Worm (Caenorhabditis elegans) whole organism, L4 larva: ENCODE data around the gene idpp-5.

ENCODE experiments used
- F26F4.8 ChIP-seq: fragments of 200-800 bp; sonication (Bioruptor generic); conservative IDR thresholded peaks from 2 replicates; pipeline ENCODE4 v1.3.6; 2022; ENCODE audit warnings: missing genetic modification characterization, missing compliant biosample characterization
- F44E2.7 ChIP-seq: fragments of 200-800 bp; sonication (Bioruptor generic); IDR thresholded peaks from 2 replicates; pipeline ENCODE4 v2.1.2; 2022; ENCODE audit warnings: missing genetic modification characterization, missing compliant biosample characterization
- F49E8.2 ChIP-seq: sonication (generic microtip); optimal IDR thresholded peaks from 2 replicates; lab custom pipeline; 2016; ENCODE audit warnings: missing compliant biosample characterization, mild to moderate bottlenecking, missing genetic modification characterization, borderline replicate concordance
- R02D3.7 ChIP-seq: fragments of 150-350 bp; sonication (generic microtip); optimal IDR thresholded peaks from 3 replicates; lab custom pipeline; 2014; ENCODE audit warnings: missing biosample characterization, missing genetic modification characterization
- Y105C5A.15 ChIP-seq: fragments of 200-800 bp; sonication (Bioruptor generic); IDR thresholded peaks from 2 replicates; pipeline ENCODE4 v1.3.6; 2022; ENCODE audit warnings: missing genetic modification characterization, missing compliant biosample characterization
- Y48G9A.11 ChIP-seq: fragments of 200-800 bp; sonication (Bioruptor generic); IDR thresholded peaks from 2 replicates; pipeline ENCODE4 v1.3.6; 2022; ENCODE audit warnings: missing genetic modification reagents, missing genetic modification characterization, missing compliant biosample characterization
- Y75B8A.6 ChIP-seq: fragments of 200-800 bp; sonication (Bioruptor generic); IDR thresholded peaks from 2 replicates; pipeline ENCODE4 v1.3.6; 2022; ENCODE audit warnings: missing genetic modification reagents, missing genetic modification characterization, missing compliant biosample characterization
- ZK546.5 ChIP-seq, 2 experiments: sonication (generic microtip); optimal IDR thresholded peaks; 2 replicates each; lab custom pipeline; 2017; ENCODE audit warnings: missing biosample characterization in 2 of 2, missing genetic modification characterization in 2 of 2
- aha-1 ChIP-seq: fragments of 150-350 bp; peaks from one replicate; lab custom pipeline; 2014; ENCODE audit warnings: missing biosample characterization, missing genetic modification characterization
- arid-1 ChIP-seq: fragments of 200-800 bp; sonication (Bioruptor generic); conservative IDR thresholded peaks from 2 replicates; pipeline ENCODE4 v1.3.6; 2022; ENCODE audit warnings: missing genetic modification reagents, missing genetic modification characterization, missing compliant biosample characterization
- attf-4 ChIP-seq: sonication (generic microtip); optimal IDR thresholded peaks from 3 replicates; lab custom pipeline; 2017; ENCODE audit warnings: missing biosample characterization, missing genetic modification characterization
- ceh-20 ChIP-seq: fragments of 200-800 bp; sonication (Bioruptor generic); IDR thresholded peaks from 2 replicates; pipeline ENCODE4 v1.3.6; 2022; ENCODE audit warnings: missing genetic modification reagents, missing genetic modification characterization, missing compliant biosample characterization
- ceh-32 ChIP-seq: sonication (generic microtip); optimal IDR thresholded peaks from 2 replicates; lab custom pipeline; 2016; ENCODE audit warnings: mild to moderate bottlenecking, missing genetic modification characterization, missing compliant biosample characterization; ENCODE audit not compliant: poor library complexity
- daf-16 ChIP-seq, 3 experiments: sonication (generic microtip); optimal IDR thresholded peaks; 2 replicates each; lab custom pipeline; 2016 to 2017; ENCODE audit warnings: missing genetic modification characterization in 3 of 3, missing genetic modification reagents in 3 of 3, mild to moderate bottlenecking in 2 of 3, missing compliant biosample characterization in 2 of 3, missing biosample characterization in 1 of 3, moderate library complexity in 1 of 3
- daf-8 ChIP-seq: fragments of 200-800 bp; sonication (Bioruptor generic); IDR thresholded peaks from 2 replicates; pipeline ENCODE4 v1.3.6; 2022; ENCODE audit warnings: missing genetic modification characterization, missing compliant biosample characterization
- dmd-6 ChIP-seq: fragments of 200-800 bp; sonication (Bioruptor generic); IDR thresholded peaks from 2 replicates; pipeline ENCODE4 v1.3.6; 2022; ENCODE audit warnings: missing genetic modification reagents, missing genetic modification characterization, missing compliant biosample characterization
- dmd-8 ChIP-seq: fragments of 200-800 bp; sonication (Bioruptor generic); IDR thresholded peaks from 2 replicates; pipeline ENCODE4 v1.3.6; 2022; ENCODE audit warnings: missing genetic modification characterization, missing compliant biosample characterization
- dpl-1 ChIP-seq: fragments of 150-350 bp; optimal IDR thresholded peaks from 2 replicates; lab custom pipeline; 2014; ENCODE audit warnings: missing biosample characterization, missing genetic modification reagents, missing genetic modification characterization
- fkh-10 ChIP-seq: fragments of 150-350 bp; optimal IDR thresholded peaks from 2 replicates; lab custom pipeline; 2014; ENCODE audit warnings: missing biosample characterization, missing genetic modification reagents, missing genetic modification characterization
- fos-1 ChIP-seq: fragments of 150-350 bp; optimal IDR thresholded peaks from 2 replicates; lab custom pipeline; 2014; ENCODE audit warnings: missing biosample characterization, missing genetic modification characterization
- hif-1 ChIP-seq, 2 experiments: sonication (generic microtip); optimal IDR thresholded peaks; 2 replicates each; lab custom pipeline; 2016 to 2017; ENCODE audit warnings: missing compliant biosample characterization in 2 of 2, missing genetic modification characterization in 2 of 2, missing genetic modification reagents in 2 of 2, missing genotype in 2 of 2, mild to moderate bottlenecking in 1 of 2
- hmg-1.1 ChIP-seq: fragments of 200-800 bp; sonication (Bioruptor generic); IDR thresholded peaks from 2 replicates; pipeline ENCODE4 v1.3.6; 2022; ENCODE audit warnings: missing genetic modification reagents, missing genetic modification characterization, missing compliant biosample characterization
- lin-13 ChIP-seq: fragments of 150-350 bp; optimal IDR thresholded peaks from 2 replicates; lab custom pipeline; 2014; ENCODE audit warnings: missing biosample characterization, missing genetic modification reagents, missing genetic modification characterization
- lin-15B ChIP-seq: fragments of 150-350 bp; sonication (generic microtip); optimal IDR thresholded peaks from 3 replicates; lab custom pipeline; 2014; ENCODE audit warnings: missing biosample characterization, missing genetic modification characterization
- lin-29 ChIP-seq: fragments of 200-800 bp; sonication (Bioruptor generic); IDR thresholded peaks from 2 replicates; pipeline ENCODE4 v1.3.6; 2022; ENCODE audit warnings: missing genetic modification reagents, missing genetic modification characterization, missing compliant biosample characterization
- madf-5 ChIP-seq, 2 experiments: fragments of 200-800 bp; sonication (Bioruptor generic); IDR thresholded peaks; 2 replicates each; pipeline ENCODE4 v1.3.6; 2022; ENCODE audit warnings: missing compliant biosample characterization in 2 of 2, missing genetic modification characterization in 2 of 2
- mep-1 ChIP-seq: fragments of 150-350 bp; sonication (generic microtip); optimal IDR thresholded peaks from 3 replicates; lab custom pipeline; 2014; ENCODE audit warnings: missing biosample characterization, missing genetic modification characterization
- mes-2 ChIP-seq: sonication (generic microtip); optimal IDR thresholded peaks from 2 replicates; lab custom pipeline; 2016; ENCODE audit warnings: missing genotype, mild to moderate bottlenecking, missing genetic modification characterization, missing compliant biosample characterization; ENCODE audit not compliant: poor library complexity, severe bottlenecking
- mxl-3 ChIP-seq: fragments of 200-800 bp; sonication (Bioruptor generic); optimal IDR thresholded peaks from 2 replicates; lab custom pipeline; 2018; ENCODE audit warnings: mild to moderate bottlenecking, missing genetic modification characterization, missing compliant biosample characterization
- nhr-111 ChIP-seq: fragments of 200-800 bp; sonication (Bioruptor generic); optimal IDR thresholded peaks from 2 replicates; lab custom pipeline; 2018; ENCODE audit warnings: mild to moderate bottlenecking, missing genetic modification characterization, missing compliant biosample characterization
- nhr-237 ChIP-seq: sonication (generic microtip); optimal IDR thresholded peaks from 2 replicates; lab custom pipeline; 2017; ENCODE audit warnings: missing biosample characterization, missing genetic modification characterization
- nhr-25 ChIP-seq: sonication (generic microtip); optimal IDR thresholded peaks from 2 replicates; lab custom pipeline; 2017; ENCODE audit warnings: missing genetic modification characterization, mild to moderate bottlenecking, missing compliant biosample characterization, antibody characterized with exemption, moderate library complexity, borderline replicate concordance; ENCODE audit not compliant: insufficient read depth
- nhr-42 ChIP-seq: fragments of 200-800 bp; sonication (Bioruptor generic); IDR thresholded peaks from 2 replicates; pipeline ENCODE4 v1.3.6; 2022; ENCODE audit warnings: missing genetic modification characterization, missing compliant biosample characterization
- nhr-48 ChIP-seq: sonication (generic microtip); optimal IDR thresholded peaks from 2 replicates; lab custom pipeline; 2016; ENCODE audit warnings: mild to moderate bottlenecking, missing genetic modification characterization, missing compliant biosample characterization
- nhr-6 ChIP-seq: fragments of 150-350 bp; optimal IDR thresholded peaks from 2 replicates; lab custom pipeline; 2014; ENCODE audit warnings: missing biosample characterization, missing genetic modification characterization
- nhr-76 ChIP-seq: fragments of 150-350 bp; optimal IDR thresholded peaks from 2 replicates; lab custom pipeline; 2014; ENCODE audit warnings: missing biosample characterization, missing genetic modification characterization
- nhr-77 ChIP-seq: fragments of 150-350 bp; optimal IDR thresholded peaks from 2 replicates; lab custom pipeline; 2014; ENCODE audit warnings: missing biosample characterization, missing genetic modification characterization
- php-3 ChIP-seq: fragments of 200-800 bp; sonication (Bioruptor generic); IDR thresholded peaks from 2 replicates; pipeline ENCODE4 v1.3.6; 2022; ENCODE audit warnings: missing genetic modification reagents, missing genetic modification characterization, missing compliant biosample characterization
- rbr-2 ChIP-seq: sonication (generic microtip); optimal IDR thresholded peaks from 2 replicates; lab custom pipeline; 2016; ENCODE audit warnings: missing genotype, missing genetic modification characterization, missing compliant biosample characterization
- saeg-2 ChIP-seq: fragments of 200-800 bp; sonication (Bioruptor generic); IDR thresholded peaks from 2 replicates; pipeline ENCODE4 v1.3.6; 2022; ENCODE audit warnings: missing genetic modification reagents, missing genetic modification characterization, missing compliant biosample characterization
- set-16 ChIP-seq: fragments of 200-800 bp; sonication (Bioruptor generic); IDR thresholded peaks from 2 replicates; pipeline ENCODE4 v1.3.6; 2022; ENCODE audit warnings: missing genetic modification reagents, missing genetic modification characterization, missing compliant biosample characterization
- skn-1 ChIP-seq: fragments of 150-350 bp; optimal IDR thresholded peaks from 2 replicates; lab custom pipeline; 2014; ENCODE audit warnings: missing biosample characterization, missing genetic modification characterization
- snpc-4 ChIP-seq: fragments of 150-350 bp; optimal IDR thresholded peaks from 2 replicates; lab custom pipeline; 2014; ENCODE audit warnings: missing biosample characterization, missing genetic modification characterization
- spr-3 ChIP-seq: fragments of 200-800 bp; sonication (Bioruptor generic); optimal IDR thresholded peaks from 2 replicates; lab custom pipeline; 2018; ENCODE audit warnings: mild to moderate bottlenecking, missing genetic modification characterization, missing compliant biosample characterization
- unc-39 ChIP-seq: sonication (generic microtip); optimal IDR thresholded peaks from 2 replicates; lab custom pipeline; 2017; ENCODE audit warnings: missing biosample characterization, missing genetic modification characterization
- unc-62 ChIP-seq, 3 experiments: fragments of 150-350 bp in 1 of 3; sonication (generic microtip); optimal IDR thresholded peaks in 2 of 3; peaks in 1 of 3; 1 replicate in 1 of 3; 2 replicates in 2 of 3; lab custom pipeline; 2014 to 2017; ENCODE audit warnings: missing biosample characterization in 3 of 3, missing genetic modification characterization in 3 of 3, missing genetic modification reagents in 3 of 3, missing genotype in 1 of 3
- zfp-3 ChIP-seq: fragments of 200-800 bp; sonication (Bioruptor generic); conservative IDR thresholded peaks from 2 replicates; pipeline ENCODE4 v1.3.6; 2022; ENCODE audit warnings: missing genetic modification reagents, missing genetic modification characterization, missing compliant biosample characterization
- zip-11 ChIP-seq: fragments of 200-800 bp; sonication (Bioruptor generic); IDR thresholded peaks from 2 replicates; pipeline ENCODE4 v1.3.6; 2022; ENCODE audit warnings: missing genetic modification characterization, missing compliant biosample characterization
- zip-2 ChIP-seq: fragments of 150-350 bp; optimal IDR thresholded peaks from 2 replicates; lab custom pipeline; 2014; ENCODE audit warnings: missing biosample characterization, missing genetic modification characterization
- ztf-11 ChIP-seq: fragments of 150-350 bp; optimal IDR thresholded peaks from 2 replicates; lab custom pipeline; 2014; ENCODE audit warnings: missing biosample characterization, missing genetic modification characterization

idpp-5 gene

ce11 chrX:3803314-3803713 lies 10.7 kb upstream of the idpp-5 start, which contains the start of gene F35A5.8 (continued):
- no peak for TF ChIP-seq ceh-20
- TF ChIP-seq dpl-1 (GFP tag; lab: Kevin White, UChicago), result peak; percentile 69
- TF ChIP-seq fos-1, result no peak
- TF ChIP-seq lin-13 (GFP tag; lab: Kevin White, UChicago), result peak; percentile 72
- TF ChIP-seq F44E2.7 (GFP tag; lab: Robert Waterston, UW), result no peak
- TF ChIP-seq lin-15B (tag; lab: Kevin White, UChicago), result no peak
- TF ChIP-seq ztf-11 (tag; lab: Kevin White, UChicago), result no peak
- no peak for TF ChIP-seq nhr-111 (GFP tag; lab: Kevin White, UChicago)
- peak; percentile 34 for TF ChIP-seq nhr-48 (tag; lab: Kevin White, UChicago)
- TF ChIP-seq nhr-6, result peak; percentile 4
- TF ChIP-seq zip-2 (tag; lab: Kevin White, UChicago), result no peak
- no peak for TF ChIP-seq Y48G9A.11
- no peak for TF ChIP-seq Y105C5A.15
- TF ChIP-seq unc-62 (GFP tag; optimal IDR thresholded peaks at IDR 0.05 in 1 of 2; lab: Kevin White, UChicago), result peak in 1 of 2 experiments; percentile 95
- TF ChIP-seq unc-62 (tag; optimal IDR thresholded peaks at IDR 0.05; lab: Kevin White, UChicago), result no peak
- TF ChIP-seq unc-39, result no peak
- TF ChIP-seq aha-1 (tag; lab: Kevin White, UChicago), result peak; percentile 96
- peak; percentile 90 for TF ChIP-seq mes-2 (tag; lab: Kevin White, UChicago)
- no peak for TF ChIP-seq Y75B8A.6 (GFP tag; lab: Robert Waterston, UW)
- no peak for TF ChIP-seq skn-1 (tag; lab: Kevin White, UChicago)
- no peak for TF ChIP-seq madf-5 (GFP tag; IDR thresholded peaks at IDR 0.05; lab: Robert Waterston, UW)
- no peak for TF ChIP-seq daf-8 (GFP tag; lab: Robert Waterston, UW)
- peak; percentile 25 for TF ChIP-seq mxl-3 (GFP tag; lab: Kevin White, UChicago)
- no peak for TF ChIP-seq F26F4.8 (GFP tag; lab: Robert Waterston, UW)
- no peak for TF ChIP-seq ZK546.5 (tag; optimal IDR thresholded peaks at IDR 0.05; lab: Kevin White, UChicago)
- peak in 1 of 2 experiments; percentile 19 for TF ChIP-seq hif-1 (tag; optimal IDR thresholded peaks at IDR 0.05; lab: Kevin White, UChicago)
- TF ChIP-seq nhr-237 (tag; lab: Kevin White, UChicago), result no peak
- TF ChIP-seq ceh-32 (tag; lab: Kevin White, UChicago), result no peak
- no peak for TF ChIP-seq F49E8.2
- no peak for TF ChIP-seq R02D3.7 (tag; lab: Kevin White, UChicago)
- TF ChIP-seq attf-4, result no peak
- TF ChIP-seq dmd-6 (GFP tag; lab: Robert Waterston, UW), result peak; percentile 48
- TF ChIP-seq zip-11 (GFP tag; lab: Robert Waterston, UW), result no peak
- TF ChIP-seq set-16 (GFP tag; lab: Robert Waterston, UW), result no peak
- peak; percentile 25 for TF ChIP-seq nhr-77 (tag; lab: Kevin White, UChicago)
- TF ChIP-seq spr-3 (GFP tag; lab: Kevin White, UChicago), result no peak
- peak; percentile 32; the same call in 1 of the 2 replicates for TF ChIP-seq nhr-42

- no peak for TF ChIP-seq madf-5 (GFP tag; IDR thresholded peaks at IDR 0.05; lab: Robert Waterston, UW)
- TF ChIP-seq ceh-20, result peak; percentile 70
- TF ChIP-seq mep-1 (tag; lab: Kevin White, UChicago), result peak; percentile 31
- no peak for TF ChIP-seq php-3
- TF ChIP-seq nhr-237 (tag; lab: Kevin White, UChicago), result no peak
- no peak for TF ChIP-seq dmd-8 (GFP tag; lab: Robert Waterston, UW)
- no peak for TF ChIP-seq saeg-2 (GFP tag; lab: Robert Waterston, UW)
- TF ChIP-seq hmg-1.1 (GFP tag; lab: Robert Waterston, UW), result peak; percentile 61
- TF ChIP-seq nhr-76 (tag; lab: Kevin White, UChicago), result no peak
- no peak for TF ChIP-seq daf-16 (GFP tag; optimal IDR thresholded peaks at IDR 0.05; lab: Kevin White, UChicago)
- no peak for TF ChIP-seq daf-16 (tag; optimal IDR thresholded peaks at IDR 0.05; lab: Kevin White, UChicago)
- peak; percentile 24 for TF ChIP-seq rbr-2 (tag; lab: Kevin White, UChicago)
- no peak for TF ChIP-seq dmd-6 (GFP tag; lab: Robert Waterston, UW)
- TF ChIP-seq set-16 (GFP tag; lab: Robert Waterston, UW), result peak; percentile 42
- peak; percentile 3 for TF ChIP-seq fkh-10 (GFP tag; lab: Kevin White, UChicago)
- TF ChIP-seq snpc-4, result no peak
- no peak for TF ChIP-seq nhr-25 (tag; lab: Kevin White, UChicago)
- TF ChIP-seq aha-1 (tag; lab: Kevin White, UChicago), result peak; percentile 95
- TF ChIP-seq lin-29, result no peak
- TF ChIP-seq arid-1 (GFP tag; lab: Robert Waterston, UW), result no peak
- no peak for TF ChIP-seq F49E8.2
- TF ChIP-seq mes-2 (tag; lab: Kevin White, UChicago), result no peak
- TF ChIP-seq unc-62 (GFP tag; optimal IDR thresholded peaks at IDR 0.05 in 1 of 2; lab: Kevin White, UChicago), result no peak
- TF ChIP-seq unc-62 (tag; optimal IDR thresholded peaks at IDR 0.05; lab: Kevin White, UChicago), result no peak
- no peak for TF ChIP-seq zfp-3 (GFP tag; lab: Robert Waterston, UW)
Measured at ce11 chrX:3802743-3803142, 10.1 kb upstream of the idpp-5 start.
